Worm (Caenorhabditis elegans) whole organism, L3 larva: ENCODE results near the gene ndx-9.
"Not testable (repeated sequence)": the region's sequence is repeated elsewhere in the genome, so short reads cannot be mapped to it uniquely, and the experiment has no call there.

ENCODE experiments used
- R02D3.7 ChIP-seq: fragments of 150-350 bp; optimal IDR thresholded peaks from 2 replicates; lab custom pipeline; 2014; ENCODE audit warnings: missing biosample characterization, missing genetic modification characterization
- aly-2 ChIP-seq: fragments of 150-350 bp; optimal IDR thresholded peaks from 2 replicates; lab custom pipeline; 2014; ENCODE audit warnings: missing biosample characterization, missing genetic modification characterization
- ceh-16 ChIP-seq: sonication (generic microtip); optimal IDR thresholded peaks from 2 replicates; lab custom pipeline; 2017; ENCODE audit warnings: missing biosample characterization, missing genetic modification characterization
- ceh-28 ChIP-seq: fragments of 150-350 bp; optimal IDR thresholded peaks from 2 replicates; lab custom pipeline; 2014; ENCODE audit warnings: missing biosample characterization, missing genetic modification reagents, missing genetic modification characterization
- egl-27 ChIP-seq: sonication (generic microtip); optimal IDR thresholded peaks from 4 replicates; lab custom pipeline; 2017; ENCODE audit warnings: missing biosample characterization, missing genetic modification reagents, missing genetic modification characterization
- elt-2 ChIP-seq: sonication (generic microtip); optimal IDR thresholded peaks from 2 replicates; lab custom pipeline; 2016; ENCODE audit warnings: missing genetic modification reagents, mild to moderate bottlenecking, missing genetic modification characterization, missing compliant biosample characterization
- eor-1 ChIP-seq, 2 experiments: fragments of 150-350 bp; optimal IDR thresholded peaks; 2 replicates each; lab custom pipeline; 2014 to 2018; ENCODE audit warnings: missing biosample characterization in 2 of 2, missing genetic modification characterization in 2 of 2
- fkh-10 ChIP-seq: sonication (generic microtip); optimal IDR thresholded peaks from 2 replicates; lab custom pipeline; 2017; ENCODE audit warnings: missing biosample characterization, missing genetic modification reagents, missing genetic modification characterization
- fkh-2 ChIP-seq: fragments of 150-350 bp; optimal IDR thresholded peaks from 2 replicates; lab custom pipeline; 2014; ENCODE audit warnings: missing biosample characterization, missing genetic modification reagents, missing genetic modification characterization
- hmg-11 ChIP-seq: sonication (generic microtip); optimal IDR thresholded peaks from 2 replicates; lab custom pipeline; 2016; ENCODE audit warnings: missing genetic modification characterization, missing compliant biosample characterization
- jun-1 ChIP-seq: fragments of 150-350 bp; optimal IDR thresholded peaks from 2 replicates; lab custom pipeline; 2014; ENCODE audit warnings: missing biosample characterization, missing genetic modification reagents, missing genetic modification characterization
- lin-15B ChIP-seq: fragments of 150-350 bp; optimal IDR thresholded peaks from 2 replicates; lab custom pipeline; 2014; ENCODE audit warnings: missing biosample characterization, missing genetic modification characterization
- lin-39 ChIP-seq: fragments of 150-350 bp; optimal IDR thresholded peaks from 2 replicates; lab custom pipeline; 2018; ENCODE audit warnings: missing biosample characterization, missing genetic modification reagents, missing genetic modification characterization
- lsy-12 ChIP-seq: sonication (generic microtip); optimal IDR thresholded peaks from 2 replicates; lab custom pipeline; 2016; ENCODE audit warnings: mild to moderate bottlenecking, missing genetic modification characterization, missing compliant biosample characterization
- mdl-1 ChIP-seq: fragments of 150-350 bp; optimal IDR thresholded peaks from 2 replicates; lab custom pipeline; 2014; ENCODE audit warnings: missing biosample characterization, missing genetic modification characterization
- nfya-1 ChIP-seq: sonication (generic microtip); optimal IDR thresholded peaks from 2 replicates; lab custom pipeline; 2017; ENCODE audit warnings: missing genetic modification characterization, mild to moderate bottlenecking, missing compliant biosample characterization, antibody characterized with exemption, moderate library complexity; ENCODE audit not compliant: insufficient read depth
- nhr-11 ChIP-seq: fragments of 150-350 bp; optimal IDR thresholded peaks from 2 replicates; lab custom pipeline; 2014; ENCODE audit warnings: missing biosample characterization, missing genetic modification characterization
- nhr-12 ChIP-seq: fragments of 150-350 bp; optimal IDR thresholded peaks from 2 replicates; lab custom pipeline; 2014; ENCODE audit warnings: missing biosample characterization, missing genetic modification characterization
- nhr-23 ChIP-seq: fragments of 150-350 bp; optimal IDR thresholded peaks from 2 replicates; lab custom pipeline; 2014; ENCODE audit warnings: missing biosample characterization, missing genetic modification reagents, missing genetic modification characterization
- nhr-237 ChIP-seq: fragments of 150-350 bp; optimal IDR thresholded peaks from 2 replicates; lab custom pipeline; 2014; ENCODE audit warnings: missing biosample characterization, missing genetic modification characterization
- nhr-25 ChIP-seq: sonication (generic microtip); optimal IDR thresholded peaks from 2 replicates; lab custom pipeline; 2017; ENCODE audit warnings: missing biosample characterization, missing genetic modification characterization
- nhr-28 ChIP-seq: fragments of 150-350 bp; optimal IDR thresholded peaks from 2 replicates; lab custom pipeline; 2014; ENCODE audit warnings: missing biosample characterization, missing genetic modification characterization
- nhr-43 ChIP-seq: sonication (generic microtip); optimal IDR thresholded peaks from 2 replicates; lab custom pipeline; 2016; ENCODE audit warnings: mild to moderate bottlenecking, missing genetic modification characterization, missing compliant biosample characterization; ENCODE audit not compliant: poor library complexity, severe bottlenecking
- nhr-67 ChIP-seq: fragments of 150-350 bp; optimal IDR thresholded peaks from 2 replicates; lab custom pipeline; 2014; ENCODE audit warnings: missing biosample characterization, missing genetic modification characterization
- nhr-77 ChIP-seq: fragments of 150-350 bp; optimal IDR thresholded peaks from 2 replicates; lab custom pipeline; 2014; ENCODE audit warnings: missing biosample characterization, missing genetic modification characterization
- pha-4 ChIP-seq: fragments of 150-350 bp; optimal IDR thresholded peaks from 2 replicates; lab custom pipeline; 2014; ENCODE audit warnings: missing biosample characterization, missing genetic modification reagents, missing genetic modification characterization
- pqm-1 ChIP-seq: fragments of 150-350 bp; optimal IDR thresholded peaks from 2 replicates; lab custom pipeline; 2017; ENCODE audit warnings: missing biosample characterization, missing genetic modification characterization, inconsistent platforms
- sea-2 ChIP-seq: fragments of 150-350 bp; sonication (generic microtip); optimal IDR thresholded peaks from 4 replicates; lab custom pipeline; 2014; ENCODE audit warnings: missing biosample characterization, missing genetic modification reagents, missing genetic modification characterization
- unc-62 ChIP-seq: fragments of 150-350 bp; sonication (generic microtip); optimal IDR thresholded peaks from 4 replicates; lab custom pipeline; 2014; ENCODE audit warnings: missing biosample characterization, missing genetic modification reagents, missing genetic modification characterization
- zag-1 ChIP-seq: fragments of 150-350 bp; optimal IDR thresholded peaks from 2 replicates; lab custom pipeline; 2014; ENCODE audit warnings: missing biosample characterization, missing genetic modification characterization
- ztf-11 ChIP-seq: fragments of 150-350 bp; optimal IDR thresholded peaks from 2 replicates; lab custom pipeline; 2014; ENCODE audit warnings: missing biosample characterization, missing genetic modification characterization

ndx-9 gene

DNA sequence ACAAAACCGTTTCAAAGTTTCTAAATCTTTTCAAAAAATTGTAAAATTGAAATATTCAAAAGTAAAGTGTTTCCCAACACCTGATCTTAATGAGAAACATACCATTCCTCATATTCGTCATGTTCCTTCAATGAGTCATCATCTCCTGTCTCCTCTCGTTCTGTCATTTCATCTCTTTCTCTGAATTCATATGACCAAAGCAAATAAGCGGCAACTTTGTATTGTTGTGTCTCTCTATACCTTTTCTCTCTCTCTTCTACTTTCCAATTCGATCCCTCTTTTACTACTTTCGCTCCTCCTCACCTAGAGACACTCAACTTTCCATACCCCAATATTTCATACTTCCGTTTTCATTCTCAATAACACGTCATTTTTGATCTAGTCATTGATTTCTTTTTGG is 3.6 kb downstream of the ndx-9 start:
- TF ChIP-seq nhr-23 (peak; percentile 54), nhr-25 (peak; percentile 20), nhr-12 (no peak), nfya-1 (peak; percentile 1), jun-1 (tag; lab: Kevin White, UChicago) (peak; percentile 10), hmg-11 (tag; lab: Kevin White, UChicago) (peak; percentile 48), pha-4 (tag; lab: Kevin White, UChicago) (peak; percentile 81), aly-2 (tag; lab: Kevin White, UChicago) (no peak)

DNA sequence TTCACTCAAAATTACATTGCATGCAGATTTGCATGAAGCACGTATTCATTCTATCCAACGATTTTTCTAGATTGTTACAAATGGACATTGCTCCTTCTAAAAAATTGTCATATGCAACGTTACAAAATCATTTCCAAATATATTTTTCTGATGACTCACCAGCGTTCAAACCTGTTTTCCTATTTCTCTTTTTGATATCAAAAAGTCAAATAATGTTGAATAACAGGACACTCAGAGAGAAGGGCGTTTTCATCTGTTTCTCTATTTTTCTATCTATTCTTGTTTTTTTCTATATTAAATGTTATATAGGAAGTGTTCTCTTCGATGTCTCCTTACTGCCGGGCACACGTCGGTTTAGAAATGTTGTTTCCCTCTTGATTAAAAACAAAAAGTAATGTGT is 5.0 kb downstream of the ndx-9 start:
- no peak for TF ChIP-seq eor-1 (tag; optimal IDR thresholded peaks at IDR 0.05; lab: Kevin White, UChicago)
- no peak for TF ChIP-seq elt-2 (tag; lab: Kevin White, UChicago)
- TF ChIP-seq ztf-11 (tag; lab: Kevin White, UChicago), result no peak
- TF ChIP-seq nhr-12, result no peak
- TF ChIP-seq unc-62 (GFP tag; lab: Kevin White, UChicago), result no peak
- TF ChIP-seq sea-2, result no peak
- TF ChIP-seq egl-27, result no peak

DNA sequence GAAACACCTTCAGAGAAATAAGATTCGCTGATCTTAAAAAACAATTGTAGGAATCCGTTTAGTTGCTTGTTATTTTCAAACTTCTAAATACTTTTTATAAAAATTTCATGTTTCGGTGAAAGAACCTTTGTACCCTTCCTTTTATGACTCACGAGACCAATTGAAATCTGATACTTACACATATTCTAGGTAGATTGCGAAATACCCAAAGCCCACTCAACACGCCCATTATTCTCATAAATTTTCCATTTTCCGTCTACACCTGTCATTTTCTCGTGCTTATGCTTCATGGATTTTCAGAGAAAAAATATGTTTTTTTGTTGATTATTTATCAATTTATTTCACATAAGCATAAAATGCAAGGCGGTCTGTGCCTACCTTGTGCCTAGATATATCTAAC is 5.4 kb downstream of the ndx-9 start:
- TF ChIP-seq lin-15B (no peak), nhr-11 (tag; lab: Kevin White, UChicago) (peak; percentile 40)

DNA sequence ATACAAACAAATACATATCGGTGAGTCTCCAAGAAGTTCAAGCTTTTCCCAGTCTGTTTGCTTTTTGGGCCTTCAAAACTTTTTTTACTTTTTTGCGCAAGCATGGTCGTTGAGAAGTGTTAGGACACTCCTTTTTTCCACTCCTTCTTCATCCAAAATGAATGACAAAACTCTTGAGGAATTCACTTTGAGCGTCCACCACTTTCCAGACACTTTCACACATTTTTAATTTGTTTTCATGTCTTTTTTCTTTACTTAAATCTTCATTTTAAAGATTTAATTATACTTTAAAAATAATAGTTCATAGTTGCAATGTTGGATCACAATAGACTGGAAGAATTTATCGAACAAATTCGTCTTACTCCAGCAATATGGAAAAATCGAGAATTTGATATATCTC is 7.5 kb downstream of the ndx-9 start, which contains the start of gene F13H10.1:
Gene F13H10.1 (plus strand): TSS at position 301 of the 400 bp plus-strand sequence.
- no peak for TF ChIP-seq zag-1

DNA sequence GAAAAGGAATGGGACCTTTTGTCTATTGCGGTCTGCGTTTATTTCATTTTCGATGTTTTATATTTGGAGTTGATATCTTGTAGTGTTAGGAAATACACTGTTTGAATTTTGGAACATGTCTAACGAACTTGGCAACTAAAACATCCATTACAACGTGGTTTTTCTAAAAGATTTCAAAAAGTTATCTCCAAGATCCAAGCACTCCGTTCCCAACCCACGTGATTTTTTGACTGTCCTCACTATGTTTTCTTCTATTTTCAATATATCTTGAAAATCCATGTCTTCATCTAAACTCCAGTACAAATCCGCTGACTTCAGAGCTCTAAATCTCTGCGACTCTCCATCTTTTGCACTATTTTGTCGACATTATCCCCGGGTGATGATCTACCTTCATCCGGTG is 10.2 kb downstream of the ndx-9 start, which contains the start of gene F13H10.9:
Gene F13H10.9 (plus strand): TSS at position 301 of the 400 bp plus-strand sequence.
- no peak for TF ChIP-seq ceh-28 (tag; lab: Kevin White, UChicago)
- no peak for TF ChIP-seq lin-39
- TF ChIP-seq nhr-11 (tag; lab: Kevin White, UChicago), result no peak
- TF ChIP-seq nhr-12, result no peak
- TF ChIP-seq eor-1 (tag; optimal IDR thresholded peaks at IDR 0.05; lab: Kevin White, UChicago), result no peak
- TF ChIP-seq, all 47 proteins: peak for 0

DNA sequence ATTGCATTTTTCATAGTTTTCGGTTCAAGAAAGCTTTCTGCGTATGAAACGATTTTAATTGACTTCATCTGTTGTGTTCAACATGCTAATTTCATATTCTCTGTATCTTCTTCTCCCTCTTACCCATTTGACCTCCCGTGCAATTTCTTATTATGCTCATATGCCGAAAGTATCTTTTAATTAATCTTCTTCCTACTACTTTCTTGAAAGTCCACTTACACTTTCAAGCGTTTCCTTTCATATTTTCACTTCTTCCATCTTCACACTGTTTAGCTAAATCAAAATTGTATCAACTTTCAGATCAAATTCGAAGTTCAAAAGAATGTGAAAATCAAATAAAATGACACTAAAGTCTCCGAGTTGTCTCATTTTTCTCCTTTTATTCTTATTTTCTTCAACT is 21.1 kb downstream of the ndx-9 start, which contains the start of gene F13H10.5:
Gene F13H10.5 (plus strand): TSS at position 301 of the 400 bp plus-strand sequence.
- TF ChIP-seq fkh-10 (GFP tag; lab: Kevin White, UChicago) (no peak), pqm-1 (tag; lab: Kevin White, UChicago) (no peak), hmg-11 (tag; lab: Kevin White, UChicago) (no peak), aly-2 (tag; lab: Kevin White, UChicago) (no peak), nhr-77 (no peak), ztf-11 (tag; lab: Kevin White, UChicago) (no peak), fkh-2 (tag; lab: Kevin White, UChicago) (no peak), nhr-237 (tag; lab: Kevin White, UChicago) (no peak), lsy-12 (tag; lab: Kevin White, UChicago) (no peak), R02D3.7 (tag; lab: Kevin White, UChicago) (no peak), pha-4 (tag; lab: Kevin White, UChicago) (no peak), nhr-67 (tag; lab: Kevin White, UChicago) (no peak), lin-15B (no peak), nhr-43 (no peak), eor-1 (tag; optimal IDR thresholded peaks at IDR 0.05; lab: Kevin White, UChicago) (no peak), nhr-28 (tag; lab: Kevin White, UChicago) (no peak), ceh-16 (tag; lab: Kevin White, UChicago) (no peak), lin-39 (no peak)

DNA sequence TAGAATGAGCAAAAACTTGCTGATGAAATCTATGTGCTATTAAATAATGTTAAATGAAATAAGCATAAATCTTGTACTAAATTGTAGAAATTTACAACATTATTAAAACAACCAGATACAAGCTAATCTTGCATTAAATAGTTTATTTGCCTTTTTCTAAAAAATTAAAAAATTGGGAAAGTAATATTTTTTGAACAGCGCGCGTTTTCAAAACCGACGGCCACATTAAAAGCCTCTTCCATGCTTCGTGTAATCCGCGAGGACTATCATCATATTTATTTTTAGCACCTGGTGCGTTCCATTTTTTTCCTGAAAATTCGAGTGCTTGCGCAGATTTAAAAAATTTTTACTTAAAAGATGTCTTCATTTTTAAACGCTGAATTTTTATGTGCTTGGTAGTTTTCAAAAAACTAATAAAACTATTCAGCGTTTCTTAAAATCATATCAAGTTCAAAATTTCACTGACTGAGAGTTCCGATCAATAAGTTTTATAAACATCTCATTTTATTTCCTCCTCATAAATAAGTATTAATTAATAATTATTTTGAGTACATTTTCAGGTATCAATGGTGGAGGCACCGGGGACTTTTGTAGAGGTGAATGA is 24.4 kb downstream of the ndx-9 start, which contains the start of gene Y43E12A.3:
Gene Y43E12A.3 (plus strand): TSS at position 554 of the 604 bp plus-strand sequence.
- TF ChIP-seq mdl-1 (tag; lab: Kevin White, UChicago); egl-27; nhr-77: not testable (repeated sequence)
